Fruit fly (Drosophila melanogaster): Measurements from ENCODE around the gene Nasp.

DNA sequence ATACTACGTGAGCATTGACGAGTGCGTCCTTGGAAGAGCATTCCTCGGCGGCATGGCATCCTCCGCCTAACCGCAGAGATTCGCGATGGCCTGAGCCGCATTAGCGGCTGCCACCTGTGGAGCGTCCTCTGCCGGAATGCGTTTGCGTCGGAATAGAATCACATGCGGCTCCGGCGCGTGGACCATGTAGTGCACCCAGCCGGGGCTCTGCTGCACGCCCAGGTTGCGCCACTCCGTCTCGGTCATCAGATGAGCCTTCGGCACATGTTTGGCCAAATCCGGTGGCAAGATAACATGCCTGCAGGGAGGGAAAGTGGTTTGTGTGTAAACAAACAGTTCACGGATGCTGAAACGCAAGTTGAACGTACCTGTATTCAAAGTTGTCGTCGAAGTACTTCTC is 32.2 kb upstream of the Nasp start:
- no peak for TF ChIP-seq psq (optimal IDR thresholded peaks at IDR 0.05)
- TF ChIP-seq h (optimal IDR thresholded peaks at IDR 0.05): no peak
- no peak for TF ChIP-seq Myc (optimal IDR thresholded peaks at IDR 0.05)
- no peak for TF ChIP-seq insv (optimal IDR thresholded peaks at IDR 0.05)
